Worm (Caenorhabditis elegans) whole organism, late embryonic: ENCODE data around the gene ska-3.
A peak's percentile ranks its signal among the peaks of the same experiment; 100 is the strongest.

Experiments
- C08G9.2 ChIP-seq: sonication (generic microtip); optimal IDR thresholded peaks from 2 replicates; lab custom pipeline; 2016; ENCODE audit warnings: mild to moderate bottlenecking, missing genetic modification characterization, moderate library complexity, missing compliant biosample characterization
- C38D4.7 ChIP-seq: fragments of 200-800 bp; sonication (Bioruptor generic); optimal IDR thresholded peaks from 2 replicates; lab custom pipeline; 2018; ENCODE audit warnings: mild to moderate bottlenecking, missing genetic modification characterization, moderate library complexity, missing compliant biosample characterization
- F13H6.1 ChIP-seq: sonication (generic microtip); optimal IDR thresholded peaks from 2 replicates; lab custom pipeline; 2016; ENCODE audit warnings: missing genetic modification characterization, missing compliant biosample characterization
- K02D7.2 ChIP-seq: sonication (generic microtip); optimal IDR thresholded peaks from 2 replicates; lab custom pipeline; 2017; ENCODE audit warnings: mild to moderate bottlenecking, missing genetic modification characterization, missing compliant biosample characterization
- K09A11.1 ChIP-seq: sonication (generic microtip); optimal IDR thresholded peaks from 2 replicates; lab custom pipeline; 2017; ENCODE audit warnings: antibody characterized with exemption, mild to moderate bottlenecking, missing genetic modification characterization, missing compliant biosample characterization; ENCODE audit not compliant: insufficient read depth
- T23F11.4 ChIP-seq: fragments of 200-800 bp; sonication (Bioruptor generic); optimal IDR thresholded peaks from 2 replicates; lab custom pipeline; 2018; ENCODE audit warnings: mild to moderate bottlenecking, missing genetic modification characterization, missing compliant biosample characterization
- Y22D7AL.16 ChIP-seq: sonication (generic microtip); optimal IDR thresholded peaks from 2 replicates; lab custom pipeline; 2016; ENCODE audit warnings: missing genetic modification characterization, missing compliant biosample characterization
- ama-1 ChIP-seq: fragments of 150-350 bp; optimal IDR thresholded peaks from 2 replicates; lab custom pipeline; 2014
- ceh-14 ChIP-seq: sonication (generic microtip); optimal IDR thresholded peaks from 2 replicates; lab custom pipeline; 2016; ENCODE audit warnings: missing genotype, missing genetic modification characterization, missing compliant biosample characterization
- ceh-18 ChIP-seq: sonication (generic microtip); optimal IDR thresholded peaks from 2 replicates; lab custom pipeline; 2016; ENCODE audit warnings: missing genetic modification characterization, missing compliant biosample characterization
- ceh-2 ChIP-seq: sonication (generic microtip); optimal IDR thresholded peaks from 2 replicates; lab custom pipeline; 2016; ENCODE audit warnings: missing genotype, missing genetic modification characterization, missing compliant biosample characterization
- ceh-24 ChIP-seq: sonication (generic microtip); optimal IDR thresholded peaks from 2 replicates; lab custom pipeline; 2016; ENCODE audit warnings: mild to moderate bottlenecking, missing genetic modification characterization, missing compliant biosample characterization
- ceh-30 ChIP-seq: fragments of 150-350 bp; optimal IDR thresholded peaks from 2 replicates; lab custom pipeline; 2014; ENCODE audit warnings: missing biosample characterization, missing genetic modification characterization
- ceh-31 ChIP-seq: sonication (generic microtip); optimal IDR thresholded peaks from 2 replicates; lab custom pipeline; 2016; ENCODE audit warnings: missing genetic modification characterization, missing compliant biosample characterization
- ceh-45 ChIP-seq: fragments of 200-800 bp; sonication (Bioruptor generic); IDR thresholded peaks from 2 replicates; pipeline ENCODE4 v1.3.6; 2022; ENCODE audit warnings: missing genetic modification reagents, missing genetic modification characterization, missing compliant biosample characterization
- ceh-48 ChIP-seq: sonication (generic microtip); optimal IDR thresholded peaks from 2 replicates; lab custom pipeline; 2016; ENCODE audit warnings: missing genetic modification characterization, inconsistent platforms, missing compliant biosample characterization
- ceh-9 ChIP-seq: sonication (generic microtip); optimal IDR thresholded peaks from 2 replicates; lab custom pipeline; 2016; ENCODE audit warnings: mild to moderate bottlenecking, missing genetic modification characterization, inconsistent platforms, missing compliant biosample characterization
- che-1 ChIP-seq: sonication (generic microtip); optimal IDR thresholded peaks from 2 replicates; lab custom pipeline; 2016; ENCODE audit warnings: mild to moderate bottlenecking, missing genetic modification characterization, missing compliant biosample characterization
- dmd-4 ChIP-seq: sonication (generic microtip); optimal IDR thresholded peaks from 2 replicates; lab custom pipeline; 2016; ENCODE audit warnings: borderline replicate concordance, missing genetic modification characterization, missing compliant biosample characterization
- dve-1 ChIP-seq: sonication (generic microtip); optimal IDR thresholded peaks from 2 replicates; lab custom pipeline; 2017; ENCODE audit warnings: antibody characterized with exemption, mild to moderate bottlenecking, missing genetic modification characterization, missing compliant biosample characterization
- elt-2 ChIP-seq: sonication (generic microtip); optimal IDR thresholded peaks from 2 replicates; lab custom pipeline; 2016; ENCODE audit warnings: missing genetic modification reagents, missing genetic modification characterization, missing compliant biosample characterization
- ets-4 ChIP-seq: sonication (generic microtip); optimal IDR thresholded peaks from 2 replicates; lab custom pipeline; 2016; ENCODE audit warnings: missing genetic modification characterization, missing compliant biosample characterization
- gmeb-2 ChIP-seq: sonication (generic microtip); optimal IDR thresholded peaks from 2 replicates; lab custom pipeline; 2016; ENCODE audit warnings: missing genetic modification characterization, inconsistent platforms, missing compliant biosample characterization
- hlh-15 ChIP-seq: sonication (generic microtip); optimal IDR thresholded peaks from 2 replicates; lab custom pipeline; 2016; ENCODE audit warnings: missing genetic modification characterization, missing compliant biosample characterization
- hlh-30 ChIP-seq: sonication (generic microtip); optimal IDR thresholded peaks from 2 replicates; lab custom pipeline; 2017; ENCODE audit warnings: antibody characterized with exemption, missing genetic modification characterization, missing compliant biosample characterization; ENCODE audit not compliant: insufficient read depth
- hlh-6 ChIP-seq: sonication (generic microtip); optimal IDR thresholded peaks from 2 replicates; lab custom pipeline; 2016; ENCODE audit warnings: missing genotype, missing genetic modification characterization, missing compliant biosample characterization
- lim-6 ChIP-seq: sonication (generic microtip); optimal IDR thresholded peaks from 2 replicates; lab custom pipeline; 2016; ENCODE audit warnings: missing genetic modification characterization, missing compliant biosample characterization
- lin-11 ChIP-seq: fragments of 200-800 bp; sonication (Bioruptor generic); optimal IDR thresholded peaks from 2 replicates; lab custom pipeline; 2018; ENCODE audit warnings: mild to moderate bottlenecking, missing genetic modification characterization, missing compliant biosample characterization
- nfya-1 ChIP-seq: sonication (generic microtip); optimal IDR thresholded peaks from 2 replicates; lab custom pipeline; 2017; ENCODE audit warnings: missing genetic modification characterization, mild to moderate bottlenecking, missing compliant biosample characterization, antibody characterized with exemption, moderate library complexity
- nhr-11 ChIP-seq: fragments of 150-350 bp; optimal IDR thresholded peaks from 2 replicates; lab custom pipeline; 2014; ENCODE audit warnings: missing biosample characterization, missing genetic modification characterization
- nhr-232 ChIP-seq: sonication (generic microtip); optimal IDR thresholded peaks from 2 replicates; lab custom pipeline; 2016; ENCODE audit warnings: missing genetic modification characterization, missing compliant biosample characterization
- npax-4 ChIP-seq: sonication (generic microtip); optimal IDR thresholded peaks from 2 replicates; lab custom pipeline; 2016; ENCODE audit warnings: missing genetic modification characterization, missing compliant biosample characterization
- pha-2 ChIP-seq: sonication (generic microtip); optimal IDR thresholded peaks from 2 replicates; lab custom pipeline; 2017; ENCODE audit warnings: mild to moderate bottlenecking, missing genetic modification characterization, missing compliant biosample characterization
- pqm-1 ChIP-seq: sonication (generic microtip); optimal IDR thresholded peaks from 2 replicates; lab custom pipeline; 2016; ENCODE audit warnings: missing genetic modification characterization, missing compliant biosample characterization
- pros-1 ChIP-seq: fragments of 150-350 bp; optimal IDR thresholded peaks from 2 replicates; lab custom pipeline; 2014; ENCODE audit warnings: missing biosample characterization, missing genetic modification reagents, missing genetic modification characterization
- sox-2 ChIP-seq: fragments of 200-800 bp; sonication (Bioruptor generic); IDR thresholded peaks from 2 replicates; pipeline ENCODE4 v1.3.6; 2022; ENCODE audit warnings: missing genetic modification reagents, missing genetic modification characterization, missing compliant biosample characterization
- sox-4 ChIP-seq: sonication (generic microtip); optimal IDR thresholded peaks from 2 replicates; lab custom pipeline; 2017; ENCODE audit warnings: mild to moderate bottlenecking, missing genetic modification characterization, inconsistent platforms, missing compliant biosample characterization
- tbx-7 ChIP-seq: sonication (generic microtip); optimal IDR thresholded peaks from 2 replicates; lab custom pipeline; 2016; ENCODE audit warnings: missing genotype, missing genetic modification characterization, missing compliant biosample characterization
- unc-42 ChIP-seq: sonication (generic microtip); optimal IDR thresholded peaks from 2 replicates; lab custom pipeline; 2016; ENCODE audit warnings: missing genotype, missing genetic modification characterization, missing compliant biosample characterization
- unc-55 ChIP-seq: sonication (generic microtip); optimal IDR thresholded peaks from 2 replicates; lab custom pipeline; 2017; ENCODE audit warnings: missing biosample characterization, missing genetic modification reagents, missing genetic modification characterization
- unc-86 ChIP-seq: sonication (generic microtip); optimal IDR thresholded peaks from 2 replicates; lab custom pipeline; 2016; ENCODE audit warnings: missing genetic modification characterization, missing compliant biosample characterization
- zip-5 ChIP-seq: sonication (generic microtip); optimal IDR thresholded peaks from 2 replicates; lab custom pipeline; 2016; ENCODE audit warnings: missing genetic modification characterization, missing compliant biosample characterization
- ztf-16 ChIP-seq: sonication (generic microtip); optimal IDR thresholded peaks from 2 replicates; lab custom pipeline; 2017; ENCODE audit warnings: missing genetic modification characterization, missing compliant biosample characterization

ska-3 gene

DNA sequence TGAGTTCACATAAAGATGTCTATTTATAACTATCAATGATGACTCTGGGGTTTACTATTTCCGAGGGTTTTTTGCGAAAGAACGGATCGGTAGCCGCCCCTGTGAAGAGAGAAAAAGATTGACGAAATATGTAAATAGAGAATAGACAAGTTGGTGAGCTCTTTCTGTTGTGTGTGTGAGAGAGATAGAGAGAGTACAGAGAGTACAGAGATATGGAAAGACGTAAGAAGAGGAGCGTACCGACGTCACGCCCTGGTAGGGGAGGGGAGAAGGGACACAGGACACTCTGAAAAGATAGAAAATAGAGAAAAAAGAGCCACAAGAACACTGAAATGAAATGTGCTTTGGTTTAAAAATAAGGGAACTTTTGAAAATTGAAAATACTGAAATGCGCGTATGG, 9.4 kb upstream of the ska-3 start (continued):
- TF ChIP-seq K02D7.2 (tag; lab: Kevin White, UChicago) (no peak), zip-5 (tag; lab: Kevin White, UChicago) (no peak), lim-6 (tag; lab: Kevin White, UChicago) (no peak), hlh-15 (tag; lab: Kevin White, UChicago) (no peak), hlh-30 (tag; lab: Kevin White, UChicago) (no peak), ceh-2 (tag; lab: Kevin White, UChicago) (peak; percentile 25), ceh-14 (tag; lab: Kevin White, UChicago) (peak; percentile 20), sox-2 (no peak), nfya-1 (tag; lab: Kevin White, UChicago) (peak; percentile 32), che-1 (tag; lab: Kevin White, UChicago) (no peak), pros-1 (tag; lab: Kevin White, UChicago) (no peak), hlh-6 (tag; lab: Kevin White, UChicago) (no peak), C38D4.7 (GFP tag; lab: Kevin White, UChicago) (no peak), npax-4 (tag; lab: Kevin White, UChicago) (no peak), ceh-45 (GFP tag; lab: Robert Waterston, UW) (no peak), K09A11.1 (no peak), ceh-9 (tag; lab: Kevin White, UChicago) (no peak), ets-4 (tag; lab: Kevin White, UChicago) (peak; percentile 36), ceh-30 (tag; lab: Kevin White, UChicago) (no peak), Y22D7AL.16 (tag; lab: Kevin White, UChicago) (no peak), C08G9.2 (tag; lab: Kevin White, UChicago) (no peak), dmd-4 (tag; lab: Kevin White, UChicago) (no peak), ceh-24 (tag; lab: Kevin White, UChicago) (no peak), F13H6.1 (tag; lab: Kevin White, UChicago) (no peak), dve-1 (tag; lab: Kevin White, UChicago) (no peak), nhr-232 (tag; lab: Kevin White, UChicago) (no peak), sox-4 (no peak), ceh-18 (tag; lab: Kevin White, UChicago) (peak; percentile 31), unc-42 (tag; lab: Kevin White, UChicago) (no peak), ceh-31 (tag; lab: Kevin White, UChicago) (peak; percentile 24), nhr-11 (tag; lab: Kevin White, UChicago) (no peak), pha-2 (tag; lab: Kevin White, UChicago) (no peak), unc-86 (no peak), ceh-48 (tag; lab: Kevin White, UChicago) (no peak), tbx-7 (tag; lab: Kevin White, UChicago) (no peak), pqm-1 (tag; lab: Kevin White, UChicago) (no peak)

DNA sequence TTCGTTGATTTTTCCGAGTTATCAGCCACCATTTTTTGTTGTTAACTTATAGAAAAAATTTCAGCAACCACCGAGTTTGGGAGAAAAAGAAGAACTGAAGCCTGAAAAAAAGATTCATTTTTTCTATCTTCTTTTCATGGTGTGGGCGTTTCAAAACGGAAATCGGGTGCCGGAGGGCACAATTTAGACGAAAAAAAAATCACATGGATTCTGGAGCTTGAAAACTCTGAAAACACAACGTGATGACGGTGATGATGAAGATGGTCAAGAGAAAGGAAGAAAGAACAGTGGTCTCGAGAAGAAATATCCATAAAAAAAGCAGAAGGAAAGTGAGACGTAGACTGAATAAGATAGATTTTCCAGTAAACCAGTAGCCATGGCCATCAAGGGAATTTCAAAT, 5.2 kb upstream of the ska-3 start, which contains the start of gene rcan-1:
rcan-1 (minus strand) TSS at position 101 of the 400 bp plus-strand sequence.
- TF ChIP-seq hlh-15 (tag; lab: Kevin White, UChicago) (no peak), ztf-16 (no peak), hlh-6 (tag; lab: Kevin White, UChicago) (no peak), dve-1 (tag; lab: Kevin White, UChicago) (no peak), ama-1 (lab: Kevin White, UChicago) (no peak), lin-11 (tag; lab: Kevin White, UChicago) (no peak), hlh-30 (tag; lab: Kevin White, UChicago) (no peak), pros-1 (tag; lab: Kevin White, UChicago) (no peak), unc-55 (GFP tag; lab: Kevin White, UChicago) (no peak), elt-2 (no peak), T23F11.4 (GFP tag; lab: Kevin White, UChicago) (no peak), gmeb-2 (no peak), ceh-48 (tag; lab: Kevin White, UChicago) (no peak)
- TF ChIP-seq, all 69 proteins: peak for 0
